Worm (Caenorhabditis elegans) whole organism, early embryonic: ENCODE results near the gene srd-58.

ENCODE experiments used
- B0310.2 ChIP-seq: sonication (generic microtip); optimal IDR thresholded peaks from 2 replicates; lab custom pipeline; 2016; ENCODE audit warnings: mild to moderate bottlenecking, missing genetic modification characterization, missing compliant biosample characterization
- F13C5.2 ChIP-seq: sonication (generic microtip); optimal IDR thresholded peaks from 2 replicates; lab custom pipeline; 2017; ENCODE audit warnings: mild to moderate bottlenecking, missing genetic modification characterization, inconsistent platforms, missing compliant biosample characterization
- aly-1 ChIP-seq: sonication (generic microtip); optimal IDR thresholded peaks from 2 replicates; lab custom pipeline; 2016; ENCODE audit warnings: missing genetic modification characterization, missing compliant biosample characterization
- ama-1 ChIP-seq: fragments of 150-350 bp; optimal IDR thresholded peaks from 2 replicates; lab custom pipeline; 2014
- ceh-13 ChIP-seq: fragments of 200-800 bp; sonication (Bioruptor generic); optimal IDR thresholded peaks from 2 replicates; lab custom pipeline; 2018; ENCODE audit warnings: mild to moderate bottlenecking, missing genetic modification characterization, missing compliant biosample characterization
- ceh-36 ChIP-seq: sonication (generic microtip); optimal IDR thresholded peaks from 2 replicates; lab custom pipeline; 2016; ENCODE audit warnings: missing genetic modification characterization, inconsistent platforms, missing compliant biosample characterization
- ets-7 ChIP-seq: sonication (generic microtip); optimal IDR thresholded peaks from 2 replicates; lab custom pipeline; 2016; ENCODE audit warnings: missing genotype, missing genetic modification characterization, missing compliant biosample characterization
- flt-1 ChIP-seq: fragments of 200-800 bp; sonication (Bioruptor generic); IDR thresholded peaks from 2 replicates; pipeline ENCODE4 v1.3.6; 2022; ENCODE audit warnings: missing genetic modification characterization, missing compliant biosample characterization
- hmbx-1 ChIP-seq: sonication (generic microtip); optimal IDR thresholded peaks from 2 replicates; lab custom pipeline; 2016; ENCODE audit warnings: mild to moderate bottlenecking, missing genetic modification characterization, missing compliant biosample characterization
- hmg-4 ChIP-seq: fragments of 200-800 bp; sonication (Bioruptor generic); optimal IDR thresholded peaks from 2 replicates; lab custom pipeline; 2018; ENCODE audit warnings: mild to moderate bottlenecking, missing genetic modification characterization, missing compliant biosample characterization
- hnd-1 ChIP-seq: sonication (generic microtip); optimal IDR thresholded peaks from 2 replicates; lab custom pipeline; 2016; ENCODE audit warnings: missing genetic modification characterization, missing compliant biosample characterization
- pes-1 ChIP-seq: fragments of 200-800 bp; sonication (Bioruptor generic); IDR thresholded peaks from 2 replicates; pipeline ENCODE4 v1.3.6; 2022; ENCODE audit warnings: missing genetic modification reagents, missing genetic modification characterization, missing compliant biosample characterization
- scrt-1 ChIP-seq: fragments of 200-800 bp; sonication (Bioruptor generic); IDR thresholded peaks from 2 replicates; pipeline ENCODE4 v1.3.6; 2022; ENCODE audit warnings: missing genetic modification characterization, missing compliant biosample characterization
- sea-1 ChIP-seq: fragments of 200-800 bp; sonication (Bioruptor generic); conservative IDR thresholded peaks from 2 replicates; pipeline ENCODE4 v1.3.6; 2022; ENCODE audit warnings: missing genetic modification characterization, missing compliant biosample characterization
- tbx-11 ChIP-seq: fragments of 200-800 bp; sonication (Bioruptor generic); IDR thresholded peaks from 2 replicates; pipeline ENCODE4 v1.3.6; 2022; ENCODE audit warnings: missing genetic modification characterization, missing compliant biosample characterization
- tbx-37 ChIP-seq: fragments of 200-800 bp; sonication (Bioruptor generic); conservative IDR thresholded peaks from 2 replicates; pipeline ENCODE4 v1.3.6; 2022; ENCODE audit warnings: missing genetic modification reagents, missing genetic modification characterization, missing compliant biosample characterization
- tra-4 ChIP-seq: sonication (generic microtip); optimal IDR thresholded peaks from 2 replicates; lab custom pipeline; 2017; ENCODE audit warnings: missing genetic modification characterization, missing compliant biosample characterization

The srd-58 gene

DNA sequence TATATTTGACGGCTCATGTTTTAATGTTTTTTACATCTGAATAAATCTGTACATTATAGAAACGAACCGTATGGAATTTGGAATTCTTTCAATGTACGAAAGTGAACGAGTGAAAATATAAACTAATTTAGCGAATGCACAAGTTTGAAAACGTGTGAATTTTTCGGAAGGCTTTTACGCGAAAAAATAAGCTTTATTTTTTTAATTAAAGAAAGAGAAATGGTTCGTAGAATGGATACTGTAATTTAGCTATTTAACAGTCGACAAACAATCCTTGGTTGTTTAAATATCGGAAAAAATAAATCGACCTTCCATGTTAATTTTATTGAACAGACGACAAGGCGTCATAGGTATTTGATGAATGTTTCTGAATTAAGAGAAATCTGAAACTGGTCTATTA is 9.3 kb downstream of the srd-58 start, which contains the start of gene acdh-12:
TSS of gene acdh-12 (minus strand) at position 101 of the 400 bp plus-strand sequence.
- no peak for TF ChIP-seq tbx-11 (GFP tag; lab: Robert Waterston, UW)
- no peak for TF ChIP-seq B0310.2
- no peak for TF ChIP-seq aly-1 (tag; lab: Kevin White, UChicago)
- no peak for TF ChIP-seq tbx-37
- no peak for TF ChIP-seq hmbx-1
- no peak for TF ChIP-seq tra-4 (tag; lab: Kevin White, UChicago)
- TF ChIP-seq flt-1 (GFP tag; lab: Robert Waterston, UW) = no peak
- TF ChIP-seq hmg-4 (GFP tag; lab: Kevin White, UChicago) = no peak
- no peak for TF ChIP-seq ets-7 (tag; lab: Kevin White, UChicago)

DNA sequence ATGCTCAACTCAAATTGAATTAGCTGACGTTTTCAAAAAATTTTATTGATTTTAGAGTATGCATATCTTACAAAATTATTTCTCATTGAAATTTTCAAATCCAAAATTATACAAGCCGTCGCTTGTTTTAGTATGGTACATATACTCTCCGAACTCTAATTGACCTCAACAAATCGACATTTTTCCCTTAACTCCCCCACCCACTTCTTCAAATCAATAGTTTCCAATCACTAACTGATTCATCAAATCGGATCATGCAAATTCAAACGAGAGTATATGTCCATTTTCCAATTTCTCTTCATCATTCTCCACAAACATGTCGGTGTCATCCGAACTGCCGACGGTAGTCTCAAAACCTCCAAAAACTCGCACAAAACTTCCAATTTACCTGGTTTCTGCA is 15.7 kb downstream of the srd-58 start, which contains the start of gene E04F6.4:
TSS of gene E04F6.4 (plus strand) at position 301 of the 400 bp plus-strand sequence.
- TF ChIP-seq hmg-4 (GFP tag; lab: Kevin White, UChicago) (no peak), hmbx-1 (no peak)

DNA sequence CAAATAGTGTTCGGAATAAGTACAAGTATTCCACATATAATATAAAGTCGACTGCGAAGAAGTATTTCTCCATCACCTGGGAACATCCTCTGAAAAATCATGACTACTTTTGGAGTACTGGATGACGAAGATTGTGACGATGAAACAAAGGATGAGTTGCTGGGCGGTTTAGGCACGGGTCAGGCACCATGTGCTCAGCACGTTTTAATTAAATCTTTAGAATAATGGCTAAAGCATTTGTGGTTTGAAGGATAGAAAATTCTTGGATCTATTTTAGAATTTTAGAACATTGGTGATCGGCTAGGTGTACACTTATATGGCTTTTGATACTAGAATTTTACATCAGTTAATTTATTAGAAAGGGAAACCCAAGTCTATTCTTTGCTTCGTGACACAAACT is 17.7 kb downstream of the srd-58 start, which contains the start of gene C27H5.6:
TSS of gene C27H5.6 (minus strand) at position 101 of the 400 bp plus-strand sequence.
- TF ChIP-seq F13C5.2 (tag; lab: Kevin White, UChicago) = no peak
- TF ChIP-seq B0310.2 = no peak
- no peak for TF ChIP-seq tbx-37
- no peak for TF ChIP-seq hmg-4 (GFP tag; lab: Kevin White, UChicago)
- TF ChIP-seq hnd-1 (tag; lab: Kevin White, UChicago) = no peak
- TF ChIP-seq tbx-11 (GFP tag; lab: Robert Waterston, UW) = no peak
- no peak for TF ChIP-seq ceh-13 (GFP tag; lab: Kevin White, UChicago)
- no peak for TF ChIP-seq pes-1
- no peak for TF ChIP-seq ceh-36 (tag; lab: Kevin White, UChicago)
- no peak for TF ChIP-seq ets-7 (tag; lab: Kevin White, UChicago)
- TF ChIP-seq hmbx-1 = no peak
- no peak for TF ChIP-seq sea-1
- TF ChIP-seq tra-4 (tag; lab: Kevin White, UChicago) = no peak
- TF ChIP-seq scrt-1 (GFP tag; lab: Robert Waterston, UW) = no peak
- TF ChIP-seq aly-1 (tag; lab: Kevin White, UChicago) = no peak
- no peak for TF ChIP-seq flt-1 (GFP tag; lab: Robert Waterston, UW)
- no peak for TF ChIP-seq ama-1 (lab: Kevin White, UChicago)

DNA sequence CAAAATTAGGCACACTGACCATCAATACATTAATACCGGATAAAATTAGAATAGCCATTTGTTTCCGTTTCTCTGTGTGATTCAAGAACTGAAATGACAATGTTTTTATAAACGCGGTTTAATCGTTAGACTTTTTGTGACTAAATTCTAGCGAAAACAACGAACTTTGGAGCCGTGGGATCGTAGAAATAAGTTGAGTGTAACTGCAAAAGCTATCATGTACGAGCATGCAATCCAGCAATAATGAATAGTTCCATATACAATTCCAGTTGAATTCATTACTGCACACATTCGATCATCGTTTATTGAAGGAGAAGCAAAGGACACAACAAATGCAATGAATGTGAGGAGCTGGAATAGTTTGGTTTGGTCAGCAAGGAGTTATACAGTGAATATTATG is 18.7 kb downstream of the srd-58 start:
- TF ChIP-seq hmbx-1 = no peak
- no peak for TF ChIP-seq scrt-1 (GFP tag; lab: Robert Waterston, UW)
- TF ChIP-seq hmg-4 (GFP tag; lab: Kevin White, UChicago) = no peak
- no peak for TF ChIP-seq tbx-11 (GFP tag; lab: Robert Waterston, UW)
- TF ChIP-seq aly-1 (tag; lab: Kevin White, UChicago) = no peak
- no peak for TF ChIP-seq B0310.2

DNA sequence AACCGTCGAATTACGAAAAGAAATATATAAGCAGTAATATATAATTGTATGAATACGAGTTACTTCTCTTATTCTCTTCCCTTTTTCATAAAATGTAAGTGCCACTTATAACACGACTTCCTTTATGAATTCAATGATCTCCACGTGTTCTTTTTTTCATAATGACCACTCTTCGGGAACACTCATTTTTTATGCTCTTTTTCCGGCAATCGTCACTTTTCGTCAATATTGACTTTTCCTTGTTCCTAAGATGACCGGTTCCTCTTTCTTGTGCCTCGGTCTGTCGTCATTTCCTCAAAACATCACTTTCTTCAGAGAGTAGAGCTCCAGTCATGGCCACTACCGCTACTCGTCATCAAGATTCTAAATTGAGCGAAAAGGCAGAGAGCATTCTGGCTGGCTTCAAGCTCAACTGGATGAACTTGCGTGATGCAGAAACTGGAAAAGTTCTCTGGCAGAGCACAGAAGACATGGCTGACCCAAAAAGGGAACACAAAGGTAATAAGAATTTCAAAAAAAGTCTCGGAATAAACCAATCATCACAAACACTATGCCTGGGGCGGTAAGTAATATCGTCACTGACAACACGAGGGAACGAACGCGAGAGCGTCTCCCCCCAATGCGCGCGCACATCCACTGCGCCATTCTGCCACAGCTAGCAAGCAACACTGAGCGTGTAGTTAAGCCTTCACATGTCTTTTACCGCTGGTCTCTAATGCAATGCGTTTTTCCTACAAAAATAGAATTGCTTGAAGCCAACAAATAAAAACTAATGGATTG is 21.2 kb downstream of the srd-58 start, which contains the start of gene pdl-1:
TSS of gene pdl-1 (plus strand) at position 309 of the 780 bp plus-strand sequence.
- peak; percentile 89 for TF ChIP-seq B0310.2
- peak; percentile 97 for TF ChIP-seq pes-1
- TF ChIP-seq aly-1 (tag; lab: Kevin White, UChicago) = peak; percentile 96
- peak; percentile 94 for TF ChIP-seq tbx-11 (GFP tag; lab: Robert Waterston, UW)
- TF ChIP-seq ama-1 (lab: Kevin White, UChicago) = no peak
- peak; percentile 84 for TF ChIP-seq tra-4 (tag; lab: Kevin White, UChicago)
- peak; percentile 87 for TF ChIP-seq ets-7 (tag; lab: Kevin White, UChicago)
- peak; percentile 95 for TF ChIP-seq ceh-13 (GFP tag; lab: Kevin White, UChicago)
- TF ChIP-seq scrt-1 (GFP tag; lab: Robert Waterston, UW) = peak; percentile 97
- TF ChIP-seq tbx-37 = peak; percentile 92
- peak; percentile 96 for TF ChIP-seq F13C5.2 (tag; lab: Kevin White, UChicago)
- TF ChIP-seq hnd-1 (tag; lab: Kevin White, UChicago) = peak; percentile 90
- peak; percentile 97 for TF ChIP-seq hmg-4 (GFP tag; lab: Kevin White, UChicago)
- peak; percentile 96 for TF ChIP-seq sea-1
- TF ChIP-seq flt-1 (GFP tag; lab: Robert Waterston, UW) = peak; percentile 97
- peak; percentile 76 for TF ChIP-seq hmbx-1
- peak; percentile 94 for TF ChIP-seq ceh-36 (tag; lab: Kevin White, UChicago)

DNA sequence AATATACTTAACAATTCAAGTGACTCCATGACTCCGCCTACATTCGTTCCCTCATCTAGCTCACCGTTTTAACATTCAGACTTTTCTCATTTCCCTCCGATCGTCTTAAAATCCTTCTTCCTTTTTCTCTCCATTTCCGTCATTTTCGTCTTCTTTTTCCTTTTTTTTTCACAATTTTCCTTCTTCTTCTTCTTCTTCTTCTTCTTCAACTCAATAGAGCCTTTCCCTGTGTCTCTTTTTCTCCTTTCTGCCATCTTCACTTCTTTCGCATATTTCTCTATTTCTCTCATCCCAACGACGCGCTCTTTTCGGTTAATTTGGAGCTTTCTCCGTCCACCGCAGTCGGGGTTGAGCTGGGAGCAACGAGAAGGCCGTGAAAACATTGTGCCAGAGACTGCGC is 22.2 kb downstream of the srd-58 start:
- TF ChIP-seq tbx-37 = no peak
- TF ChIP-seq B0310.2 = no peak
- TF ChIP-seq pes-1 = no peak
- TF ChIP-seq ama-1 (lab: Kevin White, UChicago) = no peak
- TF ChIP-seq flt-1 (GFP tag; lab: Robert Waterston, UW) = no peak
- TF ChIP-seq tra-4 (tag; lab: Kevin White, UChicago) = no peak
- no peak for TF ChIP-seq ceh-13 (GFP tag; lab: Kevin White, UChicago)
- TF ChIP-seq F13C5.2 (tag; lab: Kevin White, UChicago) = no peak
- no peak for TF ChIP-seq hmbx-1
- no peak for TF ChIP-seq scrt-1 (GFP tag; lab: Robert Waterston, UW)
- TF ChIP-seq sea-1 = no peak
- TF ChIP-seq tbx-11 (GFP tag; lab: Robert Waterston, UW) = no peak
- no peak for TF ChIP-seq ets-7 (tag; lab: Kevin White, UChicago)
- no peak for TF ChIP-seq ceh-36 (tag; lab: Kevin White, UChicago)
- TF ChIP-seq hnd-1 (tag; lab: Kevin White, UChicago) = no peak
- no peak for TF ChIP-seq aly-1 (tag; lab: Kevin White, UChicago)
- TF ChIP-seq hmg-4 (GFP tag; lab: Kevin White, UChicago) = no peak

DNA sequence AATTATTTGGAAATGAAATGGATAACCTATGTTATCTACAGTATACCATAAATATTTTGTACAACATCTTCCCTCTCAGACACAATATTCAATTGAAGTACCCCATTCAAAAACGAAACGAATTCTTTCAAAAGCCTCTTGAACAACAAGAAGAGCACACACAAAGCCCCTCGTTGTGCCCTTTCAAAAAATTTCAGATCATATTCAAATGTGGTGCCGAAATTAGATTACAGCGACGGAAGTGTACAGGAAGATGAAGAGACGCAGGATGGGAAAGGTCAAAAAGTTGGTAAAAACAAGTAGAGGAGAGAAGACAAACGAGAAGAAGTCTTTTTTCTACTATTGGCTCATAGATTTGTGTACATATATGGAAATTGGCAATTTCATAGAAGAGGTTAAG is 28.7 kb downstream of the srd-58 start:
- TF ChIP-seq F13C5.2 (tag; lab: Kevin White, UChicago) (no peak), flt-1 (GFP tag; lab: Robert Waterston, UW) (no peak), ceh-36 (tag; lab: Kevin White, UChicago) (no peak), aly-1 (tag; lab: Kevin White, UChicago) (no peak), ceh-13 (GFP tag; lab: Kevin White, UChicago) (no peak), tbx-11 (GFP tag; lab: Robert Waterston, UW) (no peak), hmbx-1 (no peak), B0310.2 (no peak), tra-4 (tag; lab: Kevin White, UChicago) (no peak), tbx-37 (no peak), ama-1 (lab: Kevin White, UChicago) (no peak), hmg-4 (GFP tag; lab: Kevin White, UChicago) (no peak), pes-1 (no peak), sea-1 (no peak), hnd-1 (tag; lab: Kevin White, UChicago) (no peak), scrt-1 (GFP tag; lab: Robert Waterston, UW) (no peak), ets-7 (tag; lab: Kevin White, UChicago) (no peak)
